Fruit fly (Drosophila melanogaster): ENCODE results near the gene bgm.

Gene bgm

dm6 chr2L:14013478-14013877 is 674 bp downstream of the bgm start (continued):
- TF ChIP-seq CG6765 (GFP tag; optimal IDR thresholded peaks at IDR 0.05) (no peak), Eip74EF (GFP tag; optimal IDR thresholded peaks at IDR 0.05) (no peak), Sox100B (GFP tag; optimal IDR thresholded peaks at IDR 0.05) (no peak), Stat92E (GFP tag; optimal IDR thresholded peaks at IDR 0.05) (no peak), CG15073 (GFP tag; optimal IDR thresholded peaks at IDR 0.05) (no peak), CG17359 (tag; optimal IDR thresholded peaks at IDR 0.05) (no peak), tx (GFP tag; optimal IDR thresholded peaks at IDR 0.05) (no peak), CG6813 (GFP tag; optimal IDR thresholded peaks at IDR 0.05) (no peak), Neu2 (GFP tag; optimal IDR thresholded peaks at IDR 0.05; ENCODE audit: borderline replicate concordance) (no peak), Asciz (GFP tag; optimal IDR thresholded peaks at IDR 0.05) (no peak), amos (GFP tag; IDR thresholded peaks at IDR 0.05; ENCODE audit: partially characterized antibody) (peak; percentile 30; the same call in 1 of the 2 replicates), HmgZ (tag; optimal IDR thresholded peaks at IDR 0.05) (peak; percentile 28), Ptx1 (GFP tag; IDR thresholded peaks at IDR 0.05) (no peak), pum (GFP tag; optimal IDR thresholded peaks at IDR 0.05) (no peak), sisA (GFP tag; IDR thresholded peaks at IDR 0.05) (no peak), zfh2 (GFP tag; optimal IDR thresholded peaks at IDR 0.05) (no peak), CG11093 (GFP tag; IDR thresholded peaks at IDR 0.05) (0 out of 3 replicates have a peak, but pooled peaks have one; percentile 20), CG14014 (GFP tag; IDR thresholded peaks at IDR 0.05) (peak; percentile 23; the same call in 1 of the 2 replicates), cwo (GFP tag; optimal IDR thresholded peaks at IDR 0.05) (peak; percentile 89), CG16779 (GFP tag; IDR thresholded peaks at IDR 0.05) (no peak), Atf-2 (GFP tag; optimal IDR thresholded peaks at IDR 0.05) (no peak), danr (GFP tag; IDR thresholded peaks at IDR 0.05) (no peak), unpg (GFP tag; optimal IDR thresholded peaks at IDR 0.05) (no peak), dmrt99B (tag; optimal IDR thresholded peaks at IDR 0.05) (no peak), phol (tag; optimal IDR thresholded peaks at IDR 0.05) (no peak), disco-r (GFP tag; optimal IDR thresholded peaks at IDR 0.05) (no peak), CG4854 (GFP tag; optimal IDR thresholded peaks at IDR 0.05) (no peak), bab2 (GFP tag; optimal IDR thresholded peaks at IDR 0.05) (no peak), CG31388 (GFP tag; optimal IDR thresholded peaks at IDR 0.05) (no peak), CG3163 (GFP tag; optimal IDR thresholded peaks at IDR 0.05) (no peak), ken (GFP tag; IDR thresholded peaks at IDR 0.05) (no peak), bbx (GFP tag; IDR thresholded peaks at IDR 0.05; ENCODE audit: partially characterized antibody) (no peak), nau (GFP tag; optimal IDR thresholded peaks at IDR 0.05) (no peak), org-1 (GFP tag; optimal IDR thresholded peaks at IDR 0.05) (no peak), Six4 (GFP tag; optimal IDR thresholded peaks at IDR 0.05) (no peak), ind (GFP tag; optimal IDR thresholded peaks at IDR 0.05) (no peak), BEAF-32 (GFP tag; optimal IDR thresholded peaks at IDR 0.05) (no peak), CG15696 (tag; optimal IDR thresholded peaks at IDR 0.05) (no peak), kah (GFP tag; optimal IDR thresholded peaks at IDR 0.05) (no peak), CG32532 (GFP tag; IDR thresholded peaks at IDR 0.05) (0 out of 2 replicates have a peak, but pooled peaks have one; percentile 20), CG18599 (GFP tag; optimal IDR thresholded peaks at IDR 0.05) (peak; percentile 49), aop (GFP tag; IDR thresholded peaks at IDR 0.05) (no peak), sqz (GFP tag; optimal IDR thresholded peaks at IDR 0.05) (no peak), NfI (GFP tag; optimal IDR thresholded peaks at IDR 0.05) (no peak), Antp (GFP tag; optimal IDR thresholded peaks at IDR 0.05) (no peak), CG2889 (GFP tag; IDR thresholded peaks at IDR 0.05) (no peak), Gug (GFP tag; IDR thresholded peaks at IDR 0.05) (no peak), Dek (tag; optimal IDR thresholded peaks at IDR 0.05) (no peak), CG15269 (tag; optimal IDR thresholded peaks at IDR 0.05) (no peak), fd64A (GFP tag; optimal IDR thresholded peaks at IDR 0.05) (no peak)

All from whole organism, embryonic.